Worm (Caenorhabditis elegans): ENCODE data around the gene srx-46.

DNA sequence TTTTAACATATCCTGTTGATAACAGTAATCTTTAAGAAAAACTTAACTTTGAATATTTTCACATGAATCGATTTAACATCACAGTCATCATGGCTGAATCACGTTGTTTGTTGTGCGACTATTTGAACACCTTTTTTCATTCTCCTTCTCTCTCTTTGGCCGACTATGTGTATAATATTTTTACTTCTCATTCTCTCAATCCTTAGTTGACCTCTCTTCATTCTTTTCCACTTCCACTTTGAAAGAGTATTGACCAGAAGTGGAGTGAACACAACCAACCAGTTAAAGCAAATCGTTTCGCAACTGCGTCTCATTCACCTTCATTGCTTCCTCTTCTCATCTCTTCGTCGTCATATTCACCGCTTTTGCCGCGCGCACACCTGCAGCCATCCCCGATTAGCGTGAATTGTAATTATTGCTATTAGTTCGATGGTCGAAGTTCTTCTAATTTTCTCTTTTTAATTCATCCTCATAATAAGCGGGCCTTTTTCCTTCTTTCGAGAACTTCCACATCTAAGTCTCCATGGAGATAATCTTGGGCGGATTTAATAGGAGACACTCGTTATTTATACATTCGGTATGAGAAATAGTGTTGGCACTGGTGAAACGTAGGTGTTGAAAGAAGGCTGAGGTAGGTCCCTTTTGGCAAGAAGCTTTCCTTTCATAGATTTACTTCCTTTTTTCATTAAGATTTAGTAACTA lies 42.0 kb downstream of the srx-46 start:
- no peak for TF ChIP-seq ztf-23 (GFP tag; IDR thresholded peaks at IDR 0.05)
- no peak for TF ChIP-seq ztf-29 (GFP tag; IDR thresholded peaks at IDR 0.05)
- no peak for TF ChIP-seq tab-1 (GFP tag; IDR thresholded peaks at IDR 0.05)
- TF ChIP-seq med-1 (GFP tag; optimal IDR thresholded peaks at IDR 0.05; ENCODE audit: insufficient read depth) = no peak
- no peak for TF ChIP-seq klf-2 (GFP tag; conservative IDR thresholded peaks at IDR 0.05)
- TF ChIP-seq ref-1 (GFP tag; conservative IDR thresholded peaks at IDR 0.05) = no peak
- no peak for TF ChIP-seq flt-1 (GFP tag; IDR thresholded peaks at IDR 0.05)

Data from whole organism, midembryonic.